Fruit fly (Drosophila melanogaster): ENCODE data around the gene Srp54.

The Srp54 gene

DNA sequence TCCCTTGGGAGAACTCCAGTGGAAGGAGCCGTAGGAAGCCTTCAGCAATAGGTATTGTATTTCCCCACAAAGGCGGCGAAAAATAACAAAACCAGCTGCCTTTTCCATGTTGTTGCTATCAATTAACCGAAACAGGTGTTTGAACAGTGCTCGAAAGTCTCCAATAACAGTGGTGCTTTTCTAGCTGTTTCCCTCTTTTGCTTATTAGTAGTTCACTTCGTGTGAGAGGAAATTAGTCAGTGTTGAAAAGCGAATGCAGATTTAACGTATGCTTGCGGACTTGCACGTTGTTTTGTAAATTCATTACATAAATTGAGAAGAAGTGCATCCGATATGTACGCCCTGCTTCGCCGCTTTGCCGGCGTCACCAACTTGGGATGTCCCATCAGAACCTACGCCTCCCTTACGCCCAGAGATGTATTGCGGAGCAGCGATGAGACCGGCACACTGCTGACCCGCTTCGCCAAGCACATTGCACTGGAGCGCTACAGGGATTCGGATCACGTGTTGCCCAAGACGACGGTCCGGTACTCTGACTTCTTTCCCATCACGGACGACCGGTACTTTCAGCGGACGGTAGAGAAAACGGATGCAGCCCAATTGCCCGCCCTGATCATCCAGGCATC, 26.0 kb downstream of the Srp54 start, which contains the start of the genes Datp and CG4619 (continued):
- TF ChIP-seq CG17361 (GFP tag; IDR thresholded peaks at IDR 0.05) (no peak), bab2 (GFP tag; optimal IDR thresholded peaks at IDR 0.05) (peak; percentile 5), NfI (GFP tag; optimal IDR thresholded peaks at IDR 0.05) (peak; percentile 61), scrt (GFP tag; optimal IDR thresholded peaks at IDR 0.05) (peak; percentile 49), Bdp1 (GFP tag; optimal IDR thresholded peaks at IDR 0.05) (peak; percentile 48), CG17328 (GFP tag; IDR thresholded peaks at IDR 0.05) (peak; percentile 29; the same call in 1 of the 2 replicates), z (GFP tag; IDR thresholded peaks at IDR 0.05) (no peak), Fer1 (GFP tag; optimal IDR thresholded peaks at IDR 0.05) (peak; percentile 52), CG8290 (GFP tag; optimal IDR thresholded peaks at IDR 0.05) (no peak), CG8290 (tag; optimal IDR thresholded peaks at IDR 0.05) (no peak), klu (GFP tag; IDR thresholded peaks at IDR 0.05) (no peak), mld (GFP tag; IDR thresholded peaks at IDR 0.05; ENCODE audit: partially characterized antibody) (no peak), knrl (GFP tag; IDR thresholded peaks at IDR 0.05; ENCODE audit: partially characterized antibody) (0 out of 3 replicates have a peak, but pooled peaks have one; percentile 24), CG11093 (GFP tag; IDR thresholded peaks at IDR 0.05) (no peak), CG16813 (GFP tag; IDR thresholded peaks at IDR 0.05; ENCODE audit: partially characterized antibody) (no peak), Doc3 (GFP tag; IDR thresholded peaks at IDR 0.05; ENCODE audit: partially characterized antibody) (no peak), Chrac-16 (GFP tag; optimal IDR thresholded peaks at IDR 0.05) (peak; percentile 1), CG43689 (GFP tag; IDR thresholded peaks at IDR 0.05) (no peak), eve (GFP tag; optimal IDR thresholded peaks at IDR 0.05) (no peak), CG7963 (GFP tag; IDR thresholded peaks at IDR 0.05; ENCODE audit: partially characterized antibody) (no peak; the same call in 2 of the 3 replicates), crol (GFP tag; IDR thresholded peaks at IDR 0.05) (no peak), HmgZ (tag; optimal IDR thresholded peaks at IDR 0.05) (peak; percentile 87), BtbVII (GFP tag; optimal IDR thresholded peaks at IDR 0.05) (no peak), salm (tag; optimal IDR thresholded peaks at IDR 0.05) (no peak), Dek (tag; optimal IDR thresholded peaks at IDR 0.05) (no peak), CG6254 (GFP tag; optimal IDR thresholded peaks at IDR 0.05) (no peak), CG9215 (GFP tag; IDR thresholded peaks at IDR 0.05) (peak; percentile 38), ash1 (GFP tag; optimal IDR thresholded peaks at IDR 0.05) (no peak), ssp (GFP tag; IDR thresholded peaks at IDR 0.05) (no peak), CG31388 (GFP tag; optimal IDR thresholded peaks at IDR 0.05) (no peak), CG9797 (GFP tag; optimal IDR thresholded peaks at IDR 0.05) (peak; percentile 8), CG13123 (GFP tag; optimal IDR thresholded peaks at IDR 0.05) (no peak), NC2β (GFP tag; optimal IDR thresholded peaks at IDR 0.05) (peak; percentile 22), D (optimal IDR thresholded peaks at IDR 0.05) (no peak), D (GFP tag; optimal IDR thresholded peaks at IDR 0.05) (no peak), ERR (GFP tag; optimal IDR thresholded peaks at IDR 0.05) (no peak), lov (optimal IDR thresholded peaks at IDR 0.05) (no peak), lov (GFP tag; IDR thresholded peaks at IDR 0.05) (peak; percentile 72; the same call in 1 of the 3 replicates), CG17802 (tag; optimal IDR thresholded peaks at IDR 0.05) (no peak), Ravus (GFP tag; IDR thresholded peaks at IDR 0.05) (no peak), sd (tag; optimal IDR thresholded peaks at IDR 0.05) (no peak), Atf-2 (GFP tag; optimal IDR thresholded peaks at IDR 0.05) (no peak), CG4282 (GFP tag; optimal IDR thresholded peaks at IDR 0.05) (no peak), hbn (GFP tag; IDR thresholded peaks at IDR 0.05; ENCODE audit: partially characterized antibody) (no peak), Dip3 (GFP tag; optimal IDR thresholded peaks at IDR 0.05) (peak; percentile 42), CG1647 (GFP tag; optimal IDR thresholded peaks at IDR 0.05) (peak; percentile 21), Max (GFP tag; optimal IDR thresholded peaks at IDR 0.05) (peak; percentile 46), sima (GFP tag; optimal IDR thresholded peaks at IDR 0.05) (no peak), gce (GFP tag; IDR thresholded peaks at IDR 0.05) (no peak), CG9437 (GFP tag; optimal IDR thresholded peaks at IDR 0.05) (peak; percentile 93), C15 (GFP tag; IDR thresholded peaks at IDR 0.05) (no peak)

All from whole organism, embryonic.